Fruit fly (Drosophila melanogaster): ENCODE measurements around the gene boss.

The boss gene

dm6 chr3R:25958979-25959378 is 2.8 kb upstream of the boss start, which contains the start of gene CG14540:
Gene CG14540, plus strand, starts transcription at chr3R:25959279.
- TF ChIP-seq CrebB (tag; optimal IDR thresholded peaks at IDR 0.05) (no peak), ssp (GFP tag; IDR thresholded peaks at IDR 0.05) (no peak), CG9797 (GFP tag; optimal IDR thresholded peaks at IDR 0.05) (no peak), CG10274 (GFP tag; optimal IDR thresholded peaks at IDR 0.05) (no peak), crc (GFP tag; optimal IDR thresholded peaks at IDR 0.05) (no peak), Awh (GFP tag; IDR thresholded peaks at IDR 0.05) (no peak), CG7839 (tag; optimal IDR thresholded peaks at IDR 0.05) (no peak), CG9876 (GFP tag; optimal IDR thresholded peaks at IDR 0.05) (no peak), Oli (tag; optimal IDR thresholded peaks at IDR 0.05) (no peak), unc-4 (GFP tag; IDR thresholded peaks at IDR 0.05; ENCODE audit: partially characterized antibody) (no peak)

- TF ChIP-seq CG2120 (GFP tag; optimal IDR thresholded peaks at IDR 0.05), result peak; percentile 55
- no peak for TF ChIP-seq H15 (GFP tag; IDR thresholded peaks at IDR 0.05)
- peak; percentile 94 for TF ChIP-seq cwo (GFP tag; optimal IDR thresholded peaks at IDR 0.05)
- TF ChIP-seq gem (tag; optimal IDR thresholded peaks at IDR 0.05), result no peak
- peak; percentile 29 for TF ChIP-seq CG11504 (tag; optimal IDR thresholded peaks at IDR 0.05)
- TF ChIP-seq row (GFP tag; IDR thresholded peaks at IDR 0.05), result peak; percentile 35; the same call in 1 of the 3 replicates
- no peak for TF ChIP-seq Chrac-16 (GFP tag; optimal IDR thresholded peaks at IDR 0.05)
- TF ChIP-seq abd-A (tag; optimal IDR thresholded peaks at IDR 0.05), result peak; percentile 91
- TF ChIP-seq CG18599 (GFP tag; optimal IDR thresholded peaks at IDR 0.05), result peak; percentile 24
- TF ChIP-seq slbo (GFP tag; IDR thresholded peaks at IDR 0.05), result peak; percentile 49; the same call in 1 of the 2 replicates
- peak; percentile 82 for TF ChIP-seq Ets65A (GFP tag)
- TF ChIP-seq CG9932 (GFP tag; IDR thresholded peaks at IDR 0.05), result 0 out of 2 replicates have a peak, but pooled peaks have one; percentile 6
These were observed 5.2 kb downstream of the boss start for dm6 chr3R:25966944-25967343.

- no peak for TF ChIP-seq Sry-δ (GFP tag; optimal IDR thresholded peaks at IDR 0.05)
- no peak for TF ChIP-seq CG9797 (GFP tag; optimal IDR thresholded peaks at IDR 0.05)
- no peak for TF ChIP-seq z (GFP tag; IDR thresholded peaks at IDR 0.05)
- no peak for TF ChIP-seq dimm (GFP tag; IDR thresholded peaks at IDR 0.05)
- no peak for TF ChIP-seq ATbp (GFP tag; optimal IDR thresholded peaks at IDR 0.05)
- TF ChIP-seq HLHmδ (GFP tag; optimal IDR thresholded peaks at IDR 0.05), result no peak
- no peak for TF ChIP-seq gro (GFP tag; optimal IDR thresholded peaks at IDR 0.05)
- TF ChIP-seq dmrt99B (tag; optimal IDR thresholded peaks at IDR 0.05), result peak; percentile 24
- TF ChIP-seq knrl (GFP tag; IDR thresholded peaks at IDR 0.05; ENCODE audit: partially characterized antibody), result no peak
- TF ChIP-seq gem (tag; optimal IDR thresholded peaks at IDR 0.05), result no peak
- peak; percentile 73 for TF ChIP-seq slbo (GFP tag; IDR thresholded peaks at IDR 0.05)
- TF ChIP-seq pita (GFP tag; optimal IDR thresholded peaks at IDR 0.05), result no peak
- no peak for TF ChIP-seq CG4404 (GFP tag; IDR thresholded peaks at IDR 0.05)
- no peak for TF ChIP-seq Doc2 (GFP tag; IDR thresholded peaks at IDR 0.05)
- TF ChIP-seq Pdp1 (GFP tag; optimal IDR thresholded peaks at IDR 0.05), result no peak
- peak; percentile 43 for TF ChIP-seq CG3281 (GFP tag; optimal IDR thresholded peaks at IDR 0.05)
- no peak for TF ChIP-seq Awh (GFP tag; IDR thresholded peaks at IDR 0.05)
- no peak for TF ChIP-seq Lim3 (GFP tag; IDR thresholded peaks at IDR 0.05)
- TF ChIP-seq CG18599 (GFP tag; optimal IDR thresholded peaks at IDR 0.05), result peak; percentile 86
- no peak for TF ChIP-seq PHDP (tag; optimal IDR thresholded peaks at IDR 0.05)
- TF ChIP-seq nau (GFP tag; optimal IDR thresholded peaks at IDR 0.05), result no peak
- TF ChIP-seq nerfin-1 (tag; optimal IDR thresholded peaks at IDR 0.05), result no peak
- TF ChIP-seq nmo (GFP tag; optimal IDR thresholded peaks at IDR 0.05), result no peak
- peak; percentile 26 for TF ChIP-seq bcd (GFP tag; optimal IDR thresholded peaks at IDR 0.05)
- peak; percentile 5 for TF ChIP-seq bab2 (GFP tag; optimal IDR thresholded peaks at IDR 0.05)
- no peak for TF ChIP-seq trh (GFP tag; optimal IDR thresholded peaks at IDR 0.05)
- no peak for TF ChIP-seq crc (GFP tag; optimal IDR thresholded peaks at IDR 0.05)
- TF ChIP-seq tx (GFP tag; optimal IDR thresholded peaks at IDR 0.05), result no peak
- TF ChIP-seq CG9817 (tag; optimal IDR thresholded peaks at IDR 0.05), result peak; percentile 15
- TF ChIP-seq CG30020 (tag; optimal IDR thresholded peaks at IDR 0.05), result no peak
- peak; percentile 60; the same call in 1 of the 2 replicates for TF ChIP-seq CG32532 (GFP tag; IDR thresholded peaks at IDR 0.05)
- TF ChIP-seq Ravus (GFP tag; IDR thresholded peaks at IDR 0.05), result no peak
These were observed 6.7 kb downstream of the boss start for dm6 chr3R:25968486-25968885.
